Worm (Caenorhabditis elegans) whole organism, L2 larva: ENCODE data around the gene F46B3.23.

Source experiments
- C34F6.9 ChIP-seq: fragments of 150-350 bp; optimal IDR thresholded peaks from 2 replicates; lab custom pipeline; 2014; ENCODE audit warnings: missing biosample characterization, missing genetic modification characterization
- F13H6.1 ChIP-seq: sonication (generic microtip); optimal IDR thresholded peaks from 2 replicates; lab custom pipeline; 2016; ENCODE audit warnings: missing genetic modification characterization, missing compliant biosample characterization
- Y55F3AM.14 ChIP-seq: fragments of 200-800 bp; sonication (Bioruptor generic); optimal IDR thresholded peaks from 2 replicates; lab custom pipeline; 2018; ENCODE audit warnings: mild to moderate bottlenecking, missing genetic modification characterization, missing compliant biosample characterization
- alr-1 ChIP-seq: fragments of 150-350 bp; optimal IDR thresholded peaks from 2 replicates; lab custom pipeline; 2014; ENCODE audit warnings: missing biosample characterization, missing genetic modification characterization
- aly-2 ChIP-seq: fragments of 150-350 bp; optimal IDR thresholded peaks from 2 replicates; lab custom pipeline; 2014; ENCODE audit warnings: missing biosample characterization, missing genetic modification characterization
- ama-1 ChIP-seq: fragments of 150-350 bp; optimal IDR thresholded peaks from 2 replicates; lab custom pipeline; 2018; ENCODE audit warnings: inconsistent platforms
- ceh-16 ChIP-seq: fragments of 150-350 bp; optimal IDR thresholded peaks from 2 replicates; lab custom pipeline; 2014; ENCODE audit warnings: missing biosample characterization, missing genetic modification characterization
- ceh-82 ChIP-seq: fragments of 150-350 bp; optimal IDR thresholded peaks from 2 replicates; lab custom pipeline; 2014; ENCODE audit warnings: missing biosample characterization, missing genetic modification characterization
- crh-2 ChIP-seq: sonication (generic microtip); optimal IDR thresholded peaks from 2 replicates; lab custom pipeline; 2017; ENCODE audit warnings: missing biosample characterization, missing genetic modification characterization
- dmd-4 ChIP-seq: sonication (generic microtip); optimal IDR thresholded peaks from 2 replicates; lab custom pipeline; 2017; ENCODE audit warnings: missing biosample characterization, missing genetic modification characterization
- egl-27 ChIP-seq: sonication (generic microtip); optimal IDR thresholded peaks from 3 replicates; lab custom pipeline; 2017; ENCODE audit warnings: missing biosample characterization, missing genetic modification reagents, missing genetic modification characterization
- elt-1 ChIP-seq: fragments of 150-350 bp; optimal IDR thresholded peaks from 2 replicates; lab custom pipeline; 2014; ENCODE audit warnings: missing biosample characterization, missing genetic modification characterization
- gmeb-1 ChIP-seq: fragments of 150-350 bp; optimal IDR thresholded peaks from 2 replicates; lab custom pipeline; 2014; ENCODE audit warnings: missing biosample characterization, missing genetic modification characterization
- lin-11 ChIP-seq: fragments of 150-350 bp; sonication (generic microtip); optimal IDR thresholded peaks from 2 replicates; lab custom pipeline; 2014; ENCODE audit warnings: missing biosample characterization, missing genetic modification characterization, inconsistent platforms, mixed read lengths
- lin-13 ChIP-seq: fragments of 150-350 bp; optimal IDR thresholded peaks from 2 replicates; lab custom pipeline; 2014; ENCODE audit warnings: missing biosample characterization, missing genetic modification reagents, missing genetic modification characterization
- lin-39 ChIP-seq: fragments of 150-350 bp; optimal IDR thresholded peaks from 2 replicates; lab custom pipeline; 2014; ENCODE audit warnings: missing biosample characterization, missing genetic modification reagents, missing genetic modification characterization
- lsy-2 ChIP-seq, 2 experiments: fragments of 150-350 bp in 1 of 2; sonication (generic microtip) in 1 of 2; optimal IDR thresholded peaks; 2 replicates each; lab custom pipeline; 2014 to 2017; ENCODE audit warnings: missing biosample characterization in 2 of 2, missing genetic modification characterization in 2 of 2
- mab-5 ChIP-seq: fragments of 150-350 bp; optimal IDR thresholded peaks from 2 replicates; lab custom pipeline; 2014; ENCODE audit warnings: missing biosample characterization, missing genetic modification characterization
- mdl-1 ChIP-seq, 2 experiments: fragments of 150-350 bp in 1 of 2; sonication (generic microtip) in 1 of 2; optimal IDR thresholded peaks; 2 replicates each; lab custom pipeline; 2017; ENCODE audit warnings: missing biosample characterization in 2 of 2, missing genetic modification characterization in 2 of 2
- nhr-10 ChIP-seq: sonication (generic microtip); optimal IDR thresholded peaks from 2 replicates; lab custom pipeline; 2017; ENCODE audit warnings: missing biosample characterization, missing genetic modification characterization
- nhr-129 ChIP-seq: fragments of 150-350 bp; optimal IDR thresholded peaks from 2 replicates; lab custom pipeline; 2014; ENCODE audit warnings: missing biosample characterization, missing genetic modification characterization
- nhr-23 ChIP-seq: fragments of 150-350 bp; optimal IDR thresholded peaks from 2 replicates; lab custom pipeline; 2014; ENCODE audit warnings: missing biosample characterization, missing genetic modification reagents, missing genetic modification characterization
- nhr-237 ChIP-seq: fragments of 150-350 bp; optimal IDR thresholded peaks from 2 replicates; lab custom pipeline; 2014; ENCODE audit warnings: missing biosample characterization, missing genetic modification characterization
- nhr-6 ChIP-seq: fragments of 150-350 bp; optimal IDR thresholded peaks from 2 replicates; lab custom pipeline; 2014; ENCODE audit warnings: missing biosample characterization, missing genetic modification characterization
- nhr-77 ChIP-seq: fragments of 150-350 bp; optimal IDR thresholded peaks from 2 replicates; lab custom pipeline; 2014; ENCODE audit warnings: missing biosample characterization, missing genetic modification characterization
- sem-4 ChIP-seq: fragments of 150-350 bp; optimal IDR thresholded peaks from 2 replicates; lab custom pipeline; 2014; ENCODE audit warnings: missing biosample characterization, missing genetic modification reagents, missing genetic modification characterization
- sma-9 ChIP-seq, 2 experiments: fragments of 150-350 bp in 1 of 2; sonication (generic microtip) in 1 of 2; optimal IDR thresholded peaks; 2 replicates each; lab custom pipeline; 2014 to 2016; ENCODE audit warnings: missing genetic modification characterization in 2 of 2, mild to moderate bottlenecking in 1 of 2, missing biosample characterization in 1 of 2, missing compliant biosample characterization in 1 of 2, missing genetic modification reagents in 1 of 2, moderate library complexity in 1 of 2
- snpc-4 ChIP-seq: fragments of 150-350 bp; optimal IDR thresholded peaks from 2 replicates; lab custom pipeline; 2014; ENCODE audit warnings: missing biosample characterization, missing genetic modification characterization
- unc-39 ChIP-seq: fragments of 150-350 bp; optimal IDR thresholded peaks from 2 replicates; lab custom pipeline; 2014; ENCODE audit warnings: missing biosample characterization, missing genetic modification characterization
- unc-55 ChIP-seq: fragments of 150-350 bp; sonication (generic microtip); optimal IDR thresholded peaks from 3 replicates; lab custom pipeline; 2014; ENCODE audit warnings: missing biosample characterization, missing genetic modification reagents, missing genetic modification characterization
- unc-62 ChIP-seq: fragments of 150-350 bp; optimal IDR thresholded peaks from 2 replicates; lab custom pipeline; 2014; ENCODE audit warnings: missing biosample characterization, missing genetic modification reagents, missing genetic modification characterization
- zag-1 ChIP-seq: fragments of 150-350 bp; optimal IDR thresholded peaks from 2 replicates; lab custom pipeline; 2014; ENCODE audit warnings: missing biosample characterization, missing genetic modification characterization
- ztf-11 ChIP-seq: sonication (generic microtip); optimal IDR thresholded peaks from 2 replicates; lab custom pipeline; 2017; ENCODE audit warnings: missing biosample characterization, missing genetic modification characterization

The F46B3.23 gene

DNA sequence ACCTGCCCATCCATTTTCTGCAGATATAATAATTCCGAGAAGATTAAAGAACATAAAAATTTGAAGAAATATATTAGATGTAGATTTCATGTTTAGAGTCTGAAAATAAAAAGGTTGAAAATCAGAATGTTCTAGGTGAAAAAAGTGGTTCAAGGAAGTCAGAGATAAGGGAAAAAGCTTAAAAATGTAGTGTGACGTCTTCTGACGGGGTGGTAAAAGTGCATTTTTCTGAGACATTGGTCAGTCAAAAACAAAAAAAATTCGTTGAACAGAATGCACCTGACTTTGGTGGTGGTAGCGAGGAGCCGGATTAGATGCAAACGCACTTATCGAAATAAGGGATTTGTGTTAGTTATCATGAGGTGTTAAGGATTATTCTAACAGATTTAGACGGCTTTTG lies at the start of gene F46B3.23:
Gene F46B3.23, minus strand, starts transcription at position 101 of the 400 bp plus-strand sequence.
- TF ChIP-seq crh-2 = no peak
- TF ChIP-seq unc-55 (GFP tag; lab: Kevin White, UChicago) = no peak
- TF ChIP-seq mdl-1 (tag; optimal IDR thresholded peaks at IDR 0.05; lab: Kevin White, UChicago) = no peak
- no peak for TF ChIP-seq dmd-4 (tag; lab: Kevin White, UChicago)
- TF ChIP-seq F13H6.1 = no peak

- TF ChIP-seq ceh-16 (tag; lab: Kevin White, UChicago) (no peak), nhr-237 (tag; lab: Kevin White, UChicago) (no peak), snpc-4 (tag; lab: Kevin White, UChicago) (no peak), F13H6.1 (no peak), Y55F3AM.14 (GFP tag; lab: Kevin White, UChicago) (no peak), nhr-77 (no peak), nhr-23 (tag; lab: Kevin White, UChicago) (no peak), sem-4 (tag; lab: Kevin White, UChicago) (no peak), zag-1 (tag; lab: Kevin White, UChicago) (no peak), lin-13 (GFP tag; lab: Kevin White, UChicago) (no peak), crh-2 (no peak), lin-11 (tag; lab: Kevin White, UChicago) (no peak), gmeb-1 (tag; lab: Kevin White, UChicago) (no peak)
Measured at ce11 chrV:20655174-20655573, 48.7 kb upstream of the F46B3.23 start.

- TF ChIP-seq ztf-11 = no peak
- no peak for TF ChIP-seq unc-39 (tag; lab: Kevin White, UChicago)
- no peak for TF ChIP-seq alr-1 (tag; lab: Kevin White, UChicago)
- no peak for TF ChIP-seq ceh-16 (tag; lab: Kevin White, UChicago)
- TF ChIP-seq mdl-1 (tag; optimal IDR thresholded peaks at IDR 0.05; lab: Kevin White, UChicago) = no peak
- TF ChIP-seq mab-5 (tag; lab: Kevin White, UChicago) = no peak
- TF ChIP-seq nhr-129 (tag; lab: Kevin White, UChicago) = no peak
- no peak for TF ChIP-seq aly-2 (tag; lab: Kevin White, UChicago)
- TF ChIP-seq ceh-82 (tag; lab: Kevin White, UChicago) = no peak
- no peak for TF ChIP-seq ama-1
- TF ChIP-seq Y55F3AM.14 (GFP tag; lab: Kevin White, UChicago) = no peak
- TF ChIP-seq C34F6.9 (tag; lab: Kevin White, UChicago) = no peak
- TF ChIP-seq egl-27 (tag; lab: Kevin White, UChicago) = no peak
- no peak for TF ChIP-seq nhr-10 (tag; lab: Kevin White, UChicago)
- TF ChIP-seq sem-4 (tag; lab: Kevin White, UChicago) = no peak
- TF ChIP-seq, all 48 proteins: peak for 0
Measured at ce11 chrV:20654350-20654749, 47.8 kb upstream of the F46B3.23 start, which contains the start of gene mnr-1. Gene mnr-1, plus strand, starts transcription at chrV:20654650.

DNA sequence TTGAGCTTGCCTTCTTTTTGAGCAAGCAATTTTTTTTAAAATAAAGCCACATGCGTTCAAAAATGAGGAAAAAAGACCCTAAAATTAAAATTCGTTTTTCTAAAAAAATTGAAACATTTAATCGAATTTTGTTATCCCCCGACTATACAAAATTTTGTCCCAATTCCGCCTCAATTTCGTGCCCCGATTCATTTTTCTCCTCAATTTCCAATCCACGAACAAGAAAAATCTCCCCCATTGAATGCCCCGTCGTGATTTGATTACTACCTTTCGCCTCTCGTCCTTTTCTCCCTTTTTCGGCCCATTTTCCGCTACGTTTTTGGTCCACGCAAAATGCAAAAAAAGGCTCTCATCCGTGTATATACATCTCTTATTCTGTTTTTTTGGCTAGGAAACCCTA lies 45.4 kb upstream of the F46B3.23 start:
- TF ChIP-seq egl-27 (tag; lab: Kevin White, UChicago) (no peak), nhr-6 (tag; lab: Kevin White, UChicago) (no peak), lin-39 (no peak), ceh-82 (tag; lab: Kevin White, UChicago) (no peak), aly-2 (tag; lab: Kevin White, UChicago) (no peak), unc-62 (no peak), nhr-237 (tag; lab: Kevin White, UChicago) (no peak), dmd-4 (tag; lab: Kevin White, UChicago) (no peak), unc-55 (GFP tag; lab: Kevin White, UChicago) (no peak), elt-1 (no peak), zag-1 (tag; lab: Kevin White, UChicago) (no peak), sem-4 (tag; lab: Kevin White, UChicago) (no peak), sma-9 (GFP tag; optimal IDR thresholded peaks at IDR 0.05; lab: Kevin White, UChicago) (no peak), sma-9 (tag; optimal IDR thresholded peaks at IDR 0.05; lab: Kevin White, UChicago) (no peak), ama-1 (no peak)

DNA sequence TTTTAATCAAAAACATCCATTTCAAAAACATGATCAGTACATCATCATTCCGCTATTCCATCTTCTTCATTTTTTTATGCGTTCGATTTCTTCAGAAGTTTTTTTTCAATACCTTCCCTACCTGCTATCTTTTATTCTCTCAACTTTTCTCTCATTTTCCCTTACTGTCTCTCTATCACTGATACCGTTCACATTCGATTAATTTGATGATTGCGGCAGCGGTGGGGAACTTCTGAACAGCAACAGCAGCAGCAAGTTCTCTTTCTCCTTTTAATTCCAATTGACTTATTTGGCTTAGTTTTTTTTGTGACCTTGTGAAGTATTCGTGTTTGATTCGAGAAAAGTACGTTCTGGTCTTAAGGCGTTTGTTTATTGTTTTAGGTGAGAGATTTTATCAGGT lies 42.4 kb upstream of the F46B3.23 start:
- TF ChIP-seq lsy-2 (tag; optimal IDR thresholded peaks at IDR 0.05; lab: Kevin White, UChicago) (no peak), egl-27 (tag; lab: Kevin White, UChicago) (no peak), unc-39 (tag; lab: Kevin White, UChicago) (no peak), sma-9 (GFP tag; optimal IDR thresholded peaks at IDR 0.05; lab: Kevin White, UChicago) (no peak), sma-9 (tag; optimal IDR thresholded peaks at IDR 0.05; lab: Kevin White, UChicago) (no peak)
